Worm (Caenorhabditis elegans) whole organism, L2 larva: ENCODE measurements around the gene helq-1.

Experiments used
- R02D3.7 ChIP-seq: fragments of 150-350 bp; optimal IDR thresholded peaks from 2 replicates; lab custom pipeline; 2014; ENCODE audit warnings: missing biosample characterization, missing genetic modification characterization
- ZK546.5 ChIP-seq: sonication (generic microtip); optimal IDR thresholded peaks from 2 replicates; lab custom pipeline; 2017; ENCODE audit warnings: missing biosample characterization, missing genetic modification characterization
- aly-2 ChIP-seq: fragments of 150-350 bp; optimal IDR thresholded peaks from 2 replicates; lab custom pipeline; 2014; ENCODE audit warnings: missing biosample characterization, missing genetic modification characterization
- ama-1 ChIP-seq: fragments of 150-350 bp; optimal IDR thresholded peaks from 2 replicates; lab custom pipeline; 2018; ENCODE audit warnings: inconsistent platforms
- egl-27 ChIP-seq: sonication (generic microtip); optimal IDR thresholded peaks from 3 replicates; lab custom pipeline; 2017; ENCODE audit warnings: missing biosample characterization, missing genetic modification reagents, missing genetic modification characterization
- lin-11 ChIP-seq: fragments of 150-350 bp; sonication (generic microtip); optimal IDR thresholded peaks from 2 replicates; lab custom pipeline; 2014; ENCODE audit warnings: missing biosample characterization, missing genetic modification characterization, inconsistent platforms, mixed read lengths
- lsy-2 ChIP-seq, 2 experiments: fragments of 150-350 bp in 1 of 2; sonication (generic microtip) in 1 of 2; optimal IDR thresholded peaks; 2 replicates each; lab custom pipeline; 2014 to 2017; ENCODE audit warnings: missing biosample characterization in 2 of 2, missing genetic modification characterization in 2 of 2
- mab-5 ChIP-seq: fragments of 150-350 bp; optimal IDR thresholded peaks from 2 replicates; lab custom pipeline; 2014; ENCODE audit warnings: missing biosample characterization, missing genetic modification characterization
- nhr-77 ChIP-seq: fragments of 150-350 bp; optimal IDR thresholded peaks from 2 replicates; lab custom pipeline; 2014; ENCODE audit warnings: missing biosample characterization, missing genetic modification characterization
- ztf-4 ChIP-seq: fragments of 150-350 bp; optimal IDR thresholded peaks from 2 replicates; lab custom pipeline; 2014; ENCODE audit warnings: missing biosample characterization, missing genetic modification characterization

ce11 chrIII:600316-600932 is 13.5 kb upstream of the helq-1 start, which contains the start of gene lec-6:
- TF ChIP-seq ZK546.5 (tag; lab: Kevin White, UChicago), result no peak
- TF ChIP-seq R02D3.7 (tag; lab: Kevin White, UChicago), result no peak
- no peak for TF ChIP-seq lin-11 (tag; lab: Kevin White, UChicago)
- no peak for TF ChIP-seq aly-2 (tag; lab: Kevin White, UChicago)
- no peak for TF ChIP-seq mab-5 (tag; lab: Kevin White, UChicago)
- TF ChIP-seq ama-1, result no peak
- TF ChIP-seq ztf-4 (tag; lab: Kevin White, UChicago), result no peak
- no peak for TF ChIP-seq nhr-77
- no peak for TF ChIP-seq egl-27 (tag; lab: Kevin White, UChicago)
- peak in 1 of 2 experiments; percentile 20 for TF ChIP-seq lsy-2 (tag; optimal IDR thresholded peaks at IDR 0.05; lab: Kevin White, UChicago)
